ENCODE assay signal across 2 worm cellular contexts in the genomic region with DNA sequence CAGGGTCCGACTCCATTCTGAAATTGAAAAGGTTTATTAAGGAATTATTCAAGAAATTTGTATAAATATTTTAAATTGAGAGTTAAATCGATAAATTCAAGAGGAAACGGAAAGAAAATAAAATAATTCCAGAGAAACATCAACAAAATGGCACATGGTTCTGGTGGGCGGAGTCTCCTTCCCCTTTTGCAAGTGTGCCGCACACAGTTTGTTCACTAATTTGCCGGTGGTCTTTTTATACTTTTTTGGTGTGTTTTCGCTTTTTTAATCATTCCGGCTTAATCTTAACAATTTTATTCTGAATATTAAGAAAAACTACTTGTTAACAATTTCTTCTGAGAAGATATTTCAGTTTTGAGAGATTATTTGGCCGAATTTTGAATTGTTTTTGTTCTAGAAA.
TF ChIP-seq lines count a peak whose summit lies in the region.

Gene ragc-1, minus strand, starts transcription at position 25 of the 400 bp plus-strand sequence.
Gene Y24F12A.1, plus strand, starts transcription at position 346 of the 400 bp plus-strand sequence.

TF ChIP-seq in whole organism, L1 larva, 84 proteins besides CTCF, POLR2A, EP300 and RAD21 (continued from another document and continues in another):
- TF ChIP-seq alr-1 (tag; optimal IDR thresholded peaks at IDR 0.05; lab: Kevin White, UChicago; ENCODE audit: borderline replicate concordance), result no peak
- peak in 2 of 3 experiments; percentile 26 to 46 for TF ChIP-seq ceh-82 (tag; optimal IDR thresholded peaks at IDR 0.05; lab: Kevin White, UChicago)
- no peak for TF ChIP-seq unc-30 (tag; optimal IDR thresholded peaks at IDR 0.05; lab: Kevin White, UChicago)
- peak; percentile 28 to 64 (median 44) for TF ChIP-seq dpl-1 (GFP tag; optimal IDR thresholded peaks at IDR 0.05; lab: Kevin White, UChicago)
- no peak for TF ChIP-seq ceh-90 (tag; optimal IDR thresholded peaks at IDR 0.05; lab: Kevin White, UChicago)
- peak in 1 of 6 experiments; percentile 66 for TF ChIP-seq elt-3 (tag; optimal IDR thresholded peaks at IDR 0.05; lab: Kevin White, UChicago)
- TF ChIP-seq dsc-1 (tag; optimal IDR thresholded peaks at IDR 0.05; lab: Kevin White, UChicago), result peak; percentile 34
- TF ChIP-seq nhr-47 (tag; optimal IDR thresholded peaks at IDR 0.05; lab: Kevin White, UChicago), result peak; percentile 41
- no peak for TF ChIP-seq zag-1 (tag; optimal IDR thresholded peaks at IDR 0.05; lab: Kevin White, UChicago)
- no peak for TF ChIP-seq isw-1 (GFP tag; IDR thresholded peaks at IDR 0.05; lab: Robert Waterston, UW)
- TF ChIP-seq nhr-85 (tag; lab: Kevin White, UChicago), result no peak
- no peak for TF ChIP-seq ceh-63 (GFP tag; optimal IDR thresholded peaks at IDR 0.05; lab: Kevin White, UChicago)
- no peak for TF ChIP-seq fkh-10 (GFP tag; optimal IDR thresholded peaks at IDR 0.05; lab: Kevin White, UChicago)
- TF ChIP-seq lin-14 (GFP tag; optimal IDR thresholded peaks at IDR 0.05; lab: Kevin White, UChicago), result peak; percentile 55
- TF ChIP-seq efl-3 (GFP tag; optimal IDR thresholded peaks at IDR 0.05; lab: Kevin White, UChicago), result no peak
- no peak for TF ChIP-seq F16B12.6 (tag; optimal IDR thresholded peaks at IDR 0.05; lab: Kevin White, UChicago)
- no peak for TF ChIP-seq C04F5.9 (tag; optimal IDR thresholded peaks at IDR 0.05; lab: Kevin White, UChicago)
- TF ChIP-seq nhr-90 (tag; optimal IDR thresholded peaks at IDR 0.05; lab: Kevin White, UChicago; ENCODE audit: poor library complexity), result peak; percentile 51
- no peak for TF ChIP-seq hpl-2 (GFP tag; optimal IDR thresholded peaks at IDR 0.05; lab: Kevin White, UChicago)
- TF ChIP-seq ztf-11 (tag; optimal IDR thresholded peaks at IDR 0.05; lab: Kevin White, UChicago), result no peak
- TF ChIP-seq ama-1 (optimal IDR thresholded peaks at IDR 0.05; lab: Kevin White, UChicago), result no peak
- TF ChIP-seq lin-15B (tag; optimal IDR thresholded peaks at IDR 0.05; lab: Kevin White, UChicago), result peak; percentile 13
- TF ChIP-seq hlh-4 (tag; optimal IDR thresholded peaks at IDR 0.05; lab: Kevin White, UChicago), result no peak
- TF ChIP-seq nhr-20 (tag; optimal IDR thresholded peaks at IDR 0.05; lab: Kevin White, UChicago), result peak; percentile 47
- peak; percentile 38 for TF ChIP-seq mep-1 (tag; optimal IDR thresholded peaks at IDR 0.05; lab: Kevin White, UChicago)
- peak; percentile 22 for TF ChIP-seq fkh-8 (tag; optimal IDR thresholded peaks at IDR 0.05; lab: Kevin White, UChicago)
- TF ChIP-seq elt-2 (tag; optimal IDR thresholded peaks at IDR 0.05; lab: Kevin White, UChicago), result no peak
- no peak for TF ChIP-seq unc-86 (tag; optimal IDR thresholded peaks at IDR 0.05; lab: Kevin White, UChicago)
- no peak for TF ChIP-seq pax-3 (tag; optimal IDR thresholded peaks at IDR 0.05; lab: Kevin White, UChicago)
- no peak for TF ChIP-seq nhr-12 (tag; optimal IDR thresholded peaks at IDR 0.05; lab: Kevin White, UChicago)
- TF ChIP-seq snu-23 (GFP tag; optimal IDR thresholded peaks at IDR 0.05; lab: Kevin White, UChicago), result peak; percentile 41
- TF ChIP-seq C34B4.2 (tag; optimal IDR thresholded peaks at IDR 0.05; lab: Kevin White, UChicago), result no peak
- TF ChIP-seq C16A3.4 (tag; optimal IDR thresholded peaks at IDR 0.05; lab: Kevin White, UChicago), result peak; percentile 53
- peak; percentile 58 to 68 for TF ChIP-seq lsy-2 (tag; optimal IDR thresholded peaks at IDR 0.05; lab: Kevin White, UChicago)
- TF ChIP-seq ces-1 (GFP tag; optimal IDR thresholded peaks at IDR 0.05; lab: Kevin White, UChicago), result no peak
- peak; percentile 48 for TF ChIP-seq rnt-1 (tag; optimal IDR thresholded peaks at IDR 0.05; lab: Kevin White, UChicago)
- no peak for TF ChIP-seq ceh-8 (GFP tag; optimal IDR thresholded peaks at IDR 0.05; lab: Kevin White, UChicago)
- TF ChIP-seq fkh-4 (tag; optimal IDR thresholded peaks at IDR 0.05; lab: Kevin White, UChicago; ENCODE audit: borderline replicate concordance), result no peak
- no peak for TF ChIP-seq sptf-1 (tag; optimal IDR thresholded peaks at IDR 0.05; lab: Kevin White, UChicago)
- no peak for TF ChIP-seq fos-1 (tag; optimal IDR thresholded peaks at IDR 0.05; lab: Kevin White, UChicago)
- no peak for TF ChIP-seq hlh-17 (GFP tag; optimal IDR thresholded peaks at IDR 0.05; lab: Kevin White, UChicago; ENCODE audit: borderline replicate concordance)
- TF ChIP-seq mef-2 (tag; optimal IDR thresholded peaks at IDR 0.05; lab: Kevin White, UChicago), result no peak
- TF ChIP-seq unc-130 (tag; optimal IDR thresholded peaks at IDR 0.05; lab: Kevin White, UChicago), result peak; percentile 61
- TF ChIP-seq sup-37 (GFP tag; optimal IDR thresholded peaks at IDR 0.05; lab: Kevin White, UChicago), result no peak
- TF ChIP-seq egl-13 (tag; optimal IDR thresholded peaks at IDR 0.05; lab: Kevin White, UChicago), result no peak
- no peak for TF ChIP-seq nhr-84 (tag; optimal IDR thresholded peaks at IDR 0.05; lab: Kevin White, UChicago)
- TF ChIP-seq nhr-19 (GFP tag; conservative IDR thresholded peaks at IDR 0.05; lab: Robert Waterston, UW), result peak; percentile 30
- no peak for TF ChIP-seq irx-1 (tag; optimal IDR thresholded peaks at IDR 0.05; lab: Kevin White, UChicago)
- TF ChIP-seq blmp-1 (tag; optimal IDR thresholded peaks at IDR 0.05; lab: Kevin White, UChicago), result peak; percentile 58
- peak; percentile 24 for TF ChIP-seq tbx-2 (tag; optimal IDR thresholded peaks at IDR 0.05; lab: Kevin White, UChicago)
- no peak for TF ChIP-seq nhr-237 (tag; optimal IDR thresholded peaks at IDR 0.05; lab: Kevin White, UChicago)
- peak; percentile 26 for TF ChIP-seq lir-3 (tag; optimal IDR thresholded peaks at IDR 0.05; lab: Kevin White, UChicago; ENCODE audit: poor library complexity)
- peak; percentile 29 to 61 for TF ChIP-seq lin-35 (GFP tag; optimal IDR thresholded peaks at IDR 0.05; lab: Kevin White, UChicago)
- TF ChIP-seq pag-3 (tag; optimal IDR thresholded peaks at IDR 0.05; lab: Kevin White, UChicago; ENCODE audit: borderline replicate concordance, insufficient read depth), result no peak
- no peak for TF ChIP-seq lin-13 (GFP tag; optimal IDR thresholded peaks at IDR 0.05; lab: Kevin White, UChicago)
- TF ChIP-seq Y116A8C.19 (tag; optimal IDR thresholded peaks at IDR 0.05; lab: Kevin White, UChicago; ENCODE audit: borderline replicate concordance), result no peak
- TF ChIP-seq ceh-88 (GFP tag; IDR thresholded peaks at IDR 0.05; lab: Robert Waterston, UW), result no peak
- TF ChIP-seq pqm-1 (tag; optimal IDR thresholded peaks at IDR 0.05; lab: Kevin White, UChicago), result no peak
- no peak for TF ChIP-seq nhr-11 (tag; optimal IDR thresholded peaks at IDR 0.05; lab: Kevin White, UChicago)
- TF ChIP-seq aha-1 (tag; optimal IDR thresholded peaks at IDR 0.05; lab: Kevin White, UChicago), result no peak
- TF ChIP-seq egl-27 (tag; optimal IDR thresholded peaks at IDR 0.05; lab: Kevin White, UChicago), result no peak
- TF ChIP-seq vab-15 (tag; optimal IDR thresholded peaks at IDR 0.05; lab: Kevin White, UChicago), result peak; percentile 26
- TF ChIP-seq nhr-71 (tag; optimal IDR thresholded peaks at IDR 0.05; lab: Kevin White, UChicago), result peak; percentile 52
- no peak for TF ChIP-seq jun-1 (tag; optimal IDR thresholded peaks at IDR 0.05; lab: Kevin White, UChicago)

TF ChIP-seq in whole organism, young adult, 124 proteins besides CTCF, POLR2A, EP300 and RAD21 (continued from another document and continues in another):
- TF ChIP-seq hsf-1 (GFP tag; IDR thresholded peaks at IDR 0.05; lab: Robert Waterston, UW) (no peak), tbx-9 (tag; optimal IDR thresholded peaks at IDR 0.05; lab: Kevin White, UChicago; ENCODE audit: borderline replicate concordance) (no peak), ama-1 (optimal IDR thresholded peaks at IDR 0.05; lab: Kevin White, UChicago) (no peak), ama-1 (GFP tag; optimal IDR thresholded peaks at IDR 0.05; lab: Kevin White, UChicago) (no peak), mxl-1 (tag; optimal IDR thresholded peaks at IDR 0.05; lab: Kevin White, UChicago) (no peak), ceh-40 (GFP tag; IDR thresholded peaks at IDR 0.05; lab: Robert Waterston, UW) (no peak), lag-1 (GFP tag; IDR thresholded peaks at IDR 0.05; lab: Robert Waterston, UW) (no peak), madf-8 (GFP tag; conservative IDR thresholded peaks at IDR 0.05; lab: Robert Waterston, UW) (no peak), tbp1 (GFP tag; optimal IDR thresholded peaks at IDR 0.05; lab: Kevin White, UChicago) (peak; percentile 34), attf-6 (GFP tag; IDR thresholded peaks at IDR 0.05; lab: Robert Waterston, UW) (no peak), lin-35 (GFP tag; optimal IDR thresholded peaks at IDR 0.05; lab: Kevin White, UChicago) (no peak), pbrm-1 (GFP tag; IDR thresholded peaks at IDR 0.05; lab: Robert Waterston, UW) (no peak), hlh-26 (GFP tag; conservative IDR thresholded peaks at IDR 0.05; lab: Robert Waterston, UW) (no peak), atf-7 (tag; optimal IDR thresholded peaks at IDR 0.05; lab: Kevin White, UChicago) (no peak), ceh-91 (GFP tag; IDR thresholded peaks at IDR 0.05; lab: Robert Waterston, UW) (no peak), K12H6.12 (tag; optimal IDR thresholded peaks at IDR 0.05; lab: Kevin White, UChicago) (no peak), ztf-22 (GFP tag; optimal IDR thresholded peaks at IDR 0.05; lab: Kevin White, UChicago) (no peak), ztf-18 (tag; optimal IDR thresholded peaks at IDR 0.05; lab: Kevin White, UChicago) (no peak), sea-2 (GFP tag; IDR thresholded peaks at IDR 0.05; lab: Robert Waterston, UW) (no peak), mel-28 (tag; optimal IDR thresholded peaks at IDR 0.05; lab: Kevin White, UChicago; ENCODE audit: borderline replicate concordance) (no peak), cebp-1 (GFP tag; IDR thresholded peaks at IDR 0.05; lab: Robert Waterston, UW) (no peak), cebp-1 (tag; optimal IDR thresholded peaks at IDR 0.05; lab: Kevin White, UChicago) (peak; percentile 18), lin-40 (tag; optimal IDR thresholded peaks at IDR 0.05; lab: Kevin White, UChicago) (no peak), madf-6 (GFP tag; IDR thresholded peaks at IDR 0.05; lab: Robert Waterston, UW) (no peak), ztf-25 (GFP tag; IDR thresholded peaks at IDR 0.05; lab: Robert Waterston, UW) (no peak), F57A8.1 (GFP tag; optimal IDR thresholded peaks at IDR 0.05; lab: Kevin White, UChicago) (no peak), ets-4 (GFP tag; optimal IDR thresholded peaks at IDR 0.05; lab: Kevin White, UChicago) (no peak), repo-1 (tag; optimal IDR thresholded peaks at IDR 0.05; lab: Kevin White, UChicago) (no peak), hmg-1.2 (GFP tag; IDR thresholded peaks at IDR 0.05; lab: Robert Waterston, UW) (no peak; the same call in 1 of the 2 replicates), F33H1.4 (GFP tag; IDR thresholded peaks at IDR 0.05; lab: Robert Waterston, UW) (no peak; the same call in 1 of the 2 replicates), gei-17 (GFP tag; optimal IDR thresholded peaks at IDR 0.05; lab: Kevin White, UChicago) (no peak), ztf-26 (tag; optimal IDR thresholded peaks at IDR 0.05; lab: Kevin White, UChicago) (no peak), F49E8.2 (tag; optimal IDR thresholded peaks at IDR 0.05; lab: Kevin White, UChicago; ENCODE audit: insufficient read depth) (no peak), snpc-4 (GFP tag; optimal IDR thresholded peaks at IDR 0.05; lab: Kevin White, UChicago) (peak; percentile 7), snpc-4 (tag; optimal IDR thresholded peaks at IDR 0.05; lab: Kevin White, UChicago) (peak in 1 of 4 experiments; percentile 40), Y53F4B.3 (GFP tag; IDR thresholded peaks at IDR 0.05; lab: Robert Waterston, UW) (no peak), nhr-80 (tag; optimal IDR thresholded peaks at IDR 0.05; lab: Kevin White, UChicago) (peak; percentile 55), ccch-3 (GFP tag; optimal IDR thresholded peaks at IDR 0.05; lab: Kevin White, UChicago) (no peak), nhr-179 (tag; optimal IDR thresholded peaks at IDR 0.05; lab: Kevin White, UChicago) (no peak), ekl-4 (GFP tag; IDR thresholded peaks at IDR 0.05; lab: Robert Waterston, UW) (no peak), sdz-38 (tag; optimal IDR thresholded peaks at IDR 0.05; lab: Kevin White, UChicago) (no peak), athp-1 (tag; optimal IDR thresholded peaks at IDR 0.05; lab: Kevin White, UChicago) (no peak), F10E7.11 (tag; optimal IDR thresholded peaks at IDR 0.05; lab: Kevin White, UChicago) (no peak), chd-7 (tag; optimal IDR thresholded peaks at IDR 0.05; lab: Kevin White, UChicago) (no peak), egl-44 (GFP tag; IDR thresholded peaks at IDR 0.05; lab: Robert Waterston, UW) (0 out of 2 replicates have a peak, but pooled peaks have one; percentile 11), nhr-27 (tag; optimal IDR thresholded peaks at IDR 0.05; lab: Kevin White, UChicago) (no peak), egrh-3 (GFP tag; IDR thresholded peaks at IDR 0.05; lab: Robert Waterston, UW) (no peak), Y79H2A.3 (GFP tag; conservative IDR thresholded peaks at IDR 0.05; lab: Robert Waterston, UW) (no peak), attf-5 (GFP tag; optimal IDR thresholded peaks at IDR 0.05; lab: Kevin White, UChicago) (peak; percentile 70), F55B11.4 (tag; optimal IDR thresholded peaks at IDR 0.05; lab: Kevin White, UChicago; ENCODE audit: borderline replicate concordance, insufficient read depth) (no peak), Y53G8AR.9 (GFP tag; conservative IDR thresholded peaks at IDR 0.05; lab: Robert Waterston, UW) (no peak), madf-3 (GFP tag; IDR thresholded peaks at IDR 0.05; lab: Robert Waterston, UW) (no peak), nfya-2 (GFP tag; IDR thresholded peaks at IDR 0.05; lab: Robert Waterston, UW) (no peak), bed-1 (GFP tag; IDR thresholded peaks at IDR 0.05; lab: Robert Waterston, UW) (no peak), unc-62 (GFP tag; optimal IDR thresholded peaks at IDR 0.05; lab: Kevin White, UChicago) (no peak), F52B5.7 (tag; optimal IDR thresholded peaks at IDR 0.05; lab: Kevin White, UChicago) (no peak), rpc-1 (optimal IDR thresholded peaks at IDR 0.05; lab: Kevin White, UChicago) (no peak), rpc-1 (tag; optimal IDR thresholded peaks at IDR 0.05; lab: Kevin White, UChicago) (no peak), egl-18 (GFP tag; IDR thresholded peaks at IDR 0.05; lab: Robert Waterston, UW) (no peak), hrde-1 (tag; optimal IDR thresholded peaks at IDR 0.05; lab: Kevin White, UChicago; ENCODE audit: borderline replicate concordance) (no peak), nhr-120 (GFP tag; IDR thresholded peaks at IDR 0.05; lab: Robert Waterston, UW) (no peak), ztf-3 (GFP tag; optimal IDR thresholded peaks at IDR 0.05; lab: Kevin White, UChicago) (no peak), snpc-1.3 (tag; optimal IDR thresholded peaks at IDR 0.05; lab: Kevin White, UChicago; ENCODE audit: insufficient read depth) (peak; percentile 60), F22D6.2 (tag; optimal IDR thresholded peaks at IDR 0.05; lab: Kevin White, UChicago) (no peak), ceh-100 (GFP tag; IDR thresholded peaks at IDR 0.05; lab: Robert Waterston, UW) (peak; percentile 71), unc-130 (GFP tag; optimal IDR thresholded peaks at IDR 0.05; lab: Kevin White, UChicago) (no peak), hmg-20 (GFP tag; IDR thresholded peaks at IDR 0.05; lab: Robert Waterston, UW) (no peak), nfyb-1 (GFP tag; IDR thresholded peaks at IDR 0.05; lab: Robert Waterston, UW) (no peak), efl-1 (GFP tag; optimal IDR thresholded peaks at IDR 0.05; lab: Kevin White, UChicago) (no peak), lsl-1 (GFP tag; optimal IDR thresholded peaks at IDR 0.05; lab: Kevin White, UChicago) (peak; percentile 5), die-1 (tag; optimal IDR thresholded peaks at IDR 0.05; lab: Kevin White, UChicago) (no peak), Y67H2A.10 (GFP tag; conservative IDR thresholded peaks at IDR 0.05; lab: Robert Waterston, UW) (no peak), ZK185.1 (tag; optimal IDR thresholded peaks at IDR 0.05; lab: Kevin White, UChicago; ENCODE audit: poor library complexity, severe bottlenecking) (peak; percentile 39), snpc-3.4 (tag; optimal IDR thresholded peaks at IDR 0.05; lab: Kevin White, UChicago) (peak; percentile 56), tlf-1 (GFP tag; optimal IDR thresholded peaks at IDR 0.05; lab: Kevin White, UChicago) (no peak)
